Fruit fly (Drosophila melanogaster) whole organism, embryonic: ENCODE measurements around the gene SrpRalpha.
A peak's percentile ranks its signal among the peaks of the same experiment; 100 is the strongest.

ENCODE experiments used
- ATbp ChIP-seq: fragments of 200-800 bp; sonication (Bioruptor generic); optimal IDR thresholded peaks from 2 replicates; lab custom pipeline; 2017; ENCODE audit warnings: missing biosample characterization, mild to moderate bottlenecking, missing genetic modification characterization, missing genetic modification reagents
- Aef1 ChIP-seq: fragments of 200-800 bp; sonication (Bioruptor generic); IDR thresholded peaks from 3 replicates; pipeline ENCODE4 v1.3.6; 2022; ENCODE audit warnings: missing biosample characterization, missing genetic modification characterization
- CG10321 ChIP-seq: fragments of 200-800 bp; sonication (Bioruptor generic); IDR thresholded peaks from 2 replicates; pipeline ENCODE4 v1.3.6; 2022; ENCODE audit warnings: missing biosample characterization, missing genetic modification characterization
- CG10431 ChIP-seq: fragments of 200-800 bp; sonication (Bioruptor generic); optimal IDR thresholded peaks from 3 replicates; lab custom pipeline; 2018; ENCODE audit warnings: missing biosample characterization, mild to moderate bottlenecking, missing genetic modification characterization
- CG10543 ChIP-seq: fragments of 200-800 bp; sonication (Bioruptor generic); optimal IDR thresholded peaks from 3 replicates; lab custom pipeline; 2017; ENCODE audit warnings: missing biosample characterization, mild to moderate bottlenecking, missing genetic modification characterization, moderate library complexity
- CG12071 ChIP-seq: fragments of 200-800 bp; sonication (Bioruptor generic); optimal IDR thresholded peaks from 3 replicates; lab custom pipeline; 2018; ENCODE audit warnings: missing biosample characterization, mild to moderate bottlenecking, missing genetic modification characterization
- CG13287 ChIP-seq: fragments of 200-800 bp; sonication (Bioruptor generic); IDR thresholded peaks from 2 replicates; pipeline ENCODE4 v1.3.6; 2022; ENCODE audit warnings: missing biosample characterization, missing genetic modification characterization; ENCODE audit not compliant: partially characterized antibody
- CG13424 ChIP-seq: fragments of 200-800 bp; sonication (Bioruptor generic); optimal IDR thresholded peaks from 2 replicates; lab custom pipeline; 2019; ENCODE audit warnings: missing biosample characterization, mild to moderate bottlenecking, missing genetic modification characterization, moderate library complexity
- CG1602 ChIP-seq: fragments of 200-800 bp; sonication (Bioruptor generic); optimal IDR thresholded peaks from 3 replicates; lab custom pipeline; 2016; ENCODE audit warnings: missing biosample characterization, missing genetic modification characterization
- CG17568 ChIP-seq: fragments of 200-800 bp; sonication (Bioruptor generic); optimal IDR thresholded peaks from 2 replicates; lab custom pipeline; 2018; ENCODE audit warnings: missing biosample characterization, mild to moderate bottlenecking, missing genetic modification characterization, moderate library complexity
- CG2129 ChIP-seq: fragments of 200-800 bp; sonication (Bioruptor generic); IDR thresholded peaks from 2 replicates; pipeline ENCODE4 v1.3.6; 2022; ENCODE audit warnings: missing biosample characterization, missing genetic modification characterization; ENCODE audit not compliant: partially characterized antibody
- CG2889 ChIP-seq: fragments of 200-800 bp; sonication (Bioruptor generic); IDR thresholded peaks from 3 replicates; pipeline ENCODE4 v1.3.6; 2022; ENCODE audit warnings: missing biosample characterization, missing genetic modification characterization
- CG30403 ChIP-seq: fragments of 200-800 bp; sonication (Bioruptor generic); optimal IDR thresholded peaks from 3 replicates; lab custom pipeline; 2016; ENCODE audit warnings: missing biosample characterization, missing genetic modification characterization
- CG6654 ChIP-seq: fragments of 200-800 bp; sonication (Bioruptor generic); optimal IDR thresholded peaks from 2 replicates; lab custom pipeline; 2017; ENCODE audit warnings: missing biosample characterization, mild to moderate bottlenecking, missing genetic modification characterization
- CG8388 ChIP-seq: fragments of 200-800 bp; sonication (Bioruptor generic); optimal IDR thresholded peaks from 2 replicates; lab custom pipeline; 2019; ENCODE audit warnings: missing biosample characterization, mild to moderate bottlenecking, missing genetic modification characterization, moderate library complexity
- CHES-1-like ChIP-seq: fragments of 200-800 bp; sonication (Bioruptor generic); optimal IDR thresholded peaks from 2 replicates; lab custom pipeline; 2016; ENCODE audit warnings: missing biosample characterization, missing genetic modification characterization
- Dek ChIP-seq: fragments of 200-800 bp; sonication (Bioruptor generic); optimal IDR thresholded peaks from 3 replicates; lab custom pipeline; 2019; ENCODE audit warnings: missing biosample characterization, mild to moderate bottlenecking, missing genetic modification characterization, moderate library complexity
- Dp ChIP-seq: fragments of 200-800 bp; sonication (Bioruptor generic); optimal IDR thresholded peaks from 2 replicates; lab custom pipeline; 2018; ENCODE audit warnings: missing biosample characterization, mild to moderate bottlenecking, missing genetic modification characterization, moderate library complexity
- HLH4C ChIP-seq: fragments of 200-800 bp; sonication (Bioruptor generic); IDR thresholded peaks from 3 replicates; pipeline ENCODE4 v1.3.6; 2022; ENCODE audit warnings: missing biosample characterization, missing genetic modification characterization; ENCODE audit not compliant: partially characterized antibody
- NC2β ChIP-seq: fragments of 200-800 bp; sonication (Bioruptor generic); optimal IDR thresholded peaks from 2 replicates; lab custom pipeline; 2016; ENCODE audit warnings: missing biosample characterization, missing genetic modification characterization
- Optix ChIP-seq: fragments of 200-800 bp; sonication (Bioruptor generic); IDR thresholded peaks from 3 replicates; pipeline ENCODE4 v1.3.6; 2022; ENCODE audit warnings: missing biosample characterization, missing genetic modification characterization
- Taf1 ChIP-seq: fragments of 200-800 bp; sonication (Bioruptor generic); IDR thresholded peaks from 2 replicates; pipeline ENCODE4 v1.3.6; 2022; ENCODE audit warnings: missing biosample characterization, missing genetic modification characterization
- aop ChIP-seq: fragments of 200-800 bp; sonication (Bioruptor generic); IDR thresholded peaks from 2 replicates; pipeline ENCODE4 v1.3.6; 2022; ENCODE audit warnings: missing biosample characterization, missing genetic modification characterization
- cg ChIP-seq: fragments of 200-800 bp; sonication (Bioruptor generic); optimal IDR thresholded peaks from 3 replicates; lab custom pipeline; 2019; ENCODE audit warnings: missing biosample characterization, mild to moderate bottlenecking, missing genetic modification characterization, moderate library complexity
- crol ChIP-seq: fragments of 200-800 bp; sonication (Bioruptor generic); IDR thresholded peaks from 2 replicates; pipeline ENCODE4 v1.3.6; 2022; ENCODE audit warnings: missing biosample characterization, missing genetic modification characterization
- cwo ChIP-seq: fragments of 200-800 bp; sonication (Bioruptor generic); optimal IDR thresholded peaks from 3 replicates; lab custom pipeline; 2017; ENCODE audit warnings: missing biosample characterization, missing genetic modification characterization, mild to moderate bottlenecking, moderate library complexity, missing genetic modification reagents
- disco-r ChIP-seq: fragments of 200-800 bp; sonication (Bioruptor generic); optimal IDR thresholded peaks from 2 replicates; lab custom pipeline; 2016; ENCODE audit warnings: missing biosample characterization, missing genetic modification characterization
- dysf ChIP-seq: fragments of 200-800 bp; sonication (Bioruptor generic); IDR thresholded peaks from 3 replicates; pipeline ENCODE4 v1.3.6; 2022; ENCODE audit warnings: missing biosample characterization, missing genetic modification characterization
- eve ChIP-seq, 2 experiments: fragments of >200 bp; optimal IDR thresholded peaks; 2 replicates each; lab custom pipeline; 2017; ENCODE audit warnings: missing biosample characterization in 2 of 2, missing genetic modification characterization in 2 of 2
- exex ChIP-seq: fragments of 200-800 bp; sonication (Bioruptor generic); optimal IDR thresholded peaks from 4 replicates; lab custom pipeline; 2018; ENCODE audit warnings: missing biosample characterization, mild to moderate bottlenecking, missing genetic modification characterization, moderate library complexity
- ftz-f1 ChIP-seq: fragments of 200-800 bp; sonication (Bioruptor generic); optimal IDR thresholded peaks from 2 replicates; lab custom pipeline; 2016; ENCODE audit warnings: missing biosample characterization, missing genetic modification characterization
- gfzf ChIP-seq: fragments of 200-800 bp; sonication (Bioruptor generic); optimal IDR thresholded peaks from 2 replicates; lab custom pipeline; 2016; ENCODE audit warnings: missing biosample characterization, mild to moderate bottlenecking, missing genetic modification characterization, moderate library complexity
- gro ChIP-seq: fragments of 200-800 bp; sonication (Bioruptor generic); optimal IDR thresholded peaks from 2 replicates; lab custom pipeline; 2016; ENCODE audit warnings: missing biosample characterization, missing genetic modification characterization
- lbe ChIP-seq: fragments of 200-800 bp; sonication (Bioruptor generic); optimal IDR thresholded peaks from 2 replicates; lab custom pipeline; 2016; ENCODE audit warnings: missing biosample characterization, mild to moderate bottlenecking, missing genetic modification characterization
- lola ChIP-seq, 3 experiments: fragments of >200 bp in 2 of 3; fragments of 200-800 bp in 1 of 3; sonication (Bioruptor generic) in 1 of 3; optimal IDR thresholded peaks; 2 replicates each; lab custom pipeline; 2017 to 2019; ENCODE audit warnings: missing biosample characterization in 3 of 3, missing genetic modification characterization in 3 of 3, mild to moderate bottlenecking in 1 of 3, moderate library complexity in 1 of 3
- mirr ChIP-seq: fragments of 200-800 bp; sonication (Bioruptor generic); optimal IDR thresholded peaks from 3 replicates; lab custom pipeline; 2018; ENCODE audit warnings: missing biosample characterization, mild to moderate bottlenecking, missing genetic modification characterization
- nerfin-1 ChIP-seq: fragments of 200-800 bp; sonication (Bioruptor generic); optimal IDR thresholded peaks from 3 replicates; lab custom pipeline; 2019; ENCODE audit warnings: missing biosample characterization, mild to moderate bottlenecking, missing genetic modification characterization, moderate library complexity
- onecut ChIP-seq: fragments of 200-800 bp; sonication (Bioruptor generic); IDR thresholded peaks from 2 replicates; pipeline ENCODE4 v1.3.6; 2022; ENCODE audit warnings: missing biosample characterization, missing genetic modification characterization
- pum ChIP-seq: fragments of 200-800 bp; sonication (Bioruptor generic); optimal IDR thresholded peaks from 2 replicates; lab custom pipeline; 2016; ENCODE audit warnings: missing biosample characterization, missing genetic modification characterization
- rib ChIP-seq: fragments of 200-800 bp; sonication (Bioruptor generic); IDR thresholded peaks from 2 replicates; pipeline ENCODE4 v1.3.6; 2022; ENCODE audit warnings: missing biosample characterization, missing genetic modification characterization
- sc ChIP-seq, 3 experiments: fragments of >200 bp in 2 of 3; fragments of 200-800 bp in 1 of 3; sonication (Bioruptor generic) in 1 of 3; optimal IDR thresholded peaks; 2 replicates in 2 of 3; 3 replicates in 1 of 3; lab custom pipeline; 2017; ENCODE audit warnings: mild to moderate bottlenecking in 1 of 3, missing biosample characterization in 1 of 3, missing genetic modification characterization in 1 of 3, missing genetic modification reagents in 1 of 3
- seq ChIP-seq: fragments of 200-800 bp; sonication (Bioruptor generic); IDR thresholded peaks from 2 replicates; pipeline ENCODE4 v1.3.6; 2022; ENCODE audit warnings: missing biosample characterization, missing genetic modification characterization
- slbo ChIP-seq: fragments of 200-800 bp; sonication (Bioruptor generic); IDR thresholded peaks from 2 replicates; pipeline ENCODE4 v1.3.6; 2022; ENCODE audit warnings: missing biosample characterization, missing genetic modification characterization
- sna ChIP-seq: fragments of 200-800 bp; sonication (Bioruptor generic); IDR thresholded peaks from 2 replicates; pipeline ENCODE4 v1.3.6; 2022; ENCODE audit warnings: missing biosample characterization, missing genetic modification characterization; ENCODE audit not compliant: partially characterized antibody
- sr ChIP-seq: fragments of 200-800 bp; sonication (Bioruptor generic); IDR thresholded peaks from 3 replicates; pipeline ENCODE4 v1.3.6; 2022; ENCODE audit warnings: missing biosample characterization, missing genetic modification characterization
- tap ChIP-seq: fragments of 200-800 bp; optimal IDR thresholded peaks from 3 replicates; lab custom pipeline; 2019; ENCODE audit warnings: missing biosample characterization, mild to moderate bottlenecking, missing genetic modification characterization, moderate library complexity
- tgo ChIP-seq: fragments of 200-800 bp; sonication (Bioruptor generic); IDR thresholded peaks from 3 replicates; pipeline ENCODE4 v1.3.6; 2022; ENCODE audit warnings: missing biosample characterization, missing genetic modification characterization
- trh ChIP-seq: fragments of 200-800 bp; sonication (Bioruptor generic); optimal IDR thresholded peaks from 2 replicates; lab custom pipeline; 2016; ENCODE audit warnings: missing biosample characterization, missing genetic modification characterization
- tup ChIP-seq: fragments of 200-800 bp; sonication (Bioruptor generic); optimal IDR thresholded peaks from 2 replicates; lab custom pipeline; 2016; ENCODE audit warnings: missing biosample characterization, mild to moderate bottlenecking, missing genetic modification characterization, moderate library complexity
- vvl ChIP-seq: fragments of 200-800 bp; sonication (Bioruptor generic); IDR thresholded peaks from 2 replicates; pipeline ENCODE4 v1.3.6; 2022; ENCODE audit warnings: missing biosample characterization, missing genetic modification characterization

Gene SrpRalpha

DNA sequence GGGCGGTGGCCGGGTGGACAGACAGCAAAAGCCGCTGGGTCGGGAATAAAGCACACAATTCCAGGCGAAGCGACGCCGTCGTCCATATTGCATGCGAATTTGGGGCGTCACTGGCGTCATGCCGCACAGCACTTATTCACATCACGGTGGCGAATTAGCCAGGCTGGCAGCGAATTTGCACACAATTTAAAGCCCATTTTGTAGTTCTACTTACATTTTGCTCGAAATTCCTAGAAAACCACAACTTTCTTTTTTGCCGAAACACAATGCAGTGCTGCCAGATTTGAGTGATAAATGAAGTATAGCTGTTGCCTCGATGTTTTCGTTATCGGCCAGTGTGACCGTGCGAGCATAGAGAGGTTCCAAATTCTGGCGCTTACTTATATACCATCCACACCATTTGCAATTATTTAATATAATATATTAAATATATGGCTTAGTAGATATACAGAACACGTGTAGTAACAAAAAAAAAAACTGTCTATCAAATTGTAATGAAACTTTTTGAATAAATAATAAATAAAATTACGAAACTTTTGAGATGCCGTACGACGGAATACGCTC is 19.5 kb upstream of the SrpRalpha start, which contains the start of gene Ran (continued):
- TF ChIP-seq sna (GFP tag; lab: Robert Waterston, UW) (no peak), Taf1 (no peak), trh (GFP tag; lab: Kevin White, UChicago) (no peak), CG1602 (GFP tag; lab: Kevin White, UChicago) (no peak), CHES-1-like (GFP tag; lab: Kevin White, UChicago) (no peak), cwo (GFP tag; lab: Kevin White, UChicago) (no peak), cg (no peak), eve (GFP tag; optimal IDR thresholded peaks at IDR 0.05; lab: Kevin White, UChicago) (no peak), ATbp (no peak), nerfin-1 (tag; lab: Kevin White, UChicago) (no peak), ftz-f1 (GFP tag; lab: Kevin White, UChicago) (no peak), rib (GFP tag; lab: Robert Waterston, UW) (no peak), pum (GFP tag; lab: Kevin White, UChicago) (no peak), CG17568 (GFP tag; lab: Kevin White, UChicago) (no peak), HLH4C (GFP tag; lab: Robert Waterston, UW) (0 out of 3 replicates have a peak, but pooled peaks have one; percentile 32), CG12071 (no peak), Dek (tag; lab: Kevin White, UChicago) (no peak), CG6654 (GFP tag; lab: Kevin White, UChicago) (no peak), gfzf (GFP tag; lab: Kevin White, UChicago) (peak; percentile 59), aop (no peak), CG2889 (GFP tag; lab: Robert Waterston, UW) (no peak), disco-r (GFP tag; lab: Kevin White, UChicago) (no peak), crol (GFP tag; lab: Robert Waterston, UW) (no peak), Dp (GFP tag; lab: Kevin White, UChicago) (no peak), CG30403 (GFP tag; lab: Kevin White, UChicago) (no peak), CG8388 (GFP tag; lab: Kevin White, UChicago) (no peak), tap (tag; lab: Kevin White, UChicago) (no peak), dysf (GFP tag; lab: Robert Waterston, UW) (no peak), CG10321 (no peak), lbe (GFP tag; lab: Kevin White, UChicago) (no peak), sc (optimal IDR thresholded peaks at IDR 0.05; lab: Kevin White, UChicago) (no peak), sc (GFP tag; optimal IDR thresholded peaks at IDR 0.05; lab: Kevin White, UChicago) (no peak), slbo (peak; percentile 49), CG2129 (no peak), tup (GFP tag; lab: Kevin White, UChicago) (no peak), CG13424 (tag; lab: Kevin White, UChicago) (no peak), onecut (no peak), Optix (GFP tag; lab: Robert Waterston, UW) (no peak), sr (no peak), mirr (no peak), CG10543 (GFP tag; lab: Kevin White, UChicago) (no peak), exex (tag; lab: Kevin White, UChicago) (no peak), NC2β (no peak), gro (GFP tag; lab: Kevin White, UChicago) (no peak), vvl (no peak), CG10431 (GFP tag; lab: Kevin White, UChicago) (no peak), seq (GFP tag; lab: Robert Waterston, UW) (no peak), lola (GFP tag; optimal IDR thresholded peaks at IDR 0.05; lab: Kevin White, UChicago) (peak in 1 of 3 experiments; percentile 42), Aef1 (peak; percentile 28; the same call in 2 of the 3 replicates), CG13287 (GFP tag; lab: Robert Waterston, UW) (peak; percentile 19; the same call in 1 of the 2 replicates), tgo (GFP tag; lab: Robert Waterston, UW) (no peak)
